Fruit fly (Drosophila melanogaster) whole organism, adult: ENCODE data around the gene Lk.

ENCODE experiments used
- CG33017 ChIP-seq: fragments of 200-800 bp; sonication (Bioruptor generic); optimal IDR thresholded peaks from 2 replicates; lab custom pipeline; 2018; ENCODE audit warnings: missing biosample characterization, mild to moderate bottlenecking, missing genetic modification characterization, moderate library complexity
- CG7045 ChIP-seq: fragments of 200-800 bp; sonication (Bioruptor generic); optimal IDR thresholded peaks from 2 replicates; lab custom pipeline; 2017; ENCODE audit warnings: missing biosample characterization, mild to moderate bottlenecking, missing genetic modification characterization
- Crg-1 ChIP-seq: fragments of 200-800 bp; sonication (Bioruptor generic); optimal IDR thresholded peaks from 2 replicates; lab custom pipeline; 2016; ENCODE audit warnings: missing biosample characterization, missing genetic modification characterization
- Mnt ChIP-seq: fragments of 200-800 bp; sonication (Bioruptor generic); optimal IDR thresholded peaks from 2 replicates; lab custom pipeline; 2016; ENCODE audit warnings: missing biosample characterization, mild to moderate bottlenecking, missing genetic modification characterization
- cic ChIP-seq: fragments of 200-800 bp; sonication (Bioruptor generic); optimal IDR thresholded peaks from 2 replicates; lab custom pipeline; 2017; ENCODE audit warnings: missing biosample characterization, mild to moderate bottlenecking, missing genetic modification characterization, moderate library complexity
- kay ChIP-seq: fragments of 200-800 bp; sonication (Bioruptor generic); peaks from one replicate; lab custom pipeline; 2016; ENCODE audit warnings: missing biosample characterization, missing genetic modification characterization, borderline replicate concordance
- toe ChIP-seq: fragments of 200-800 bp; sonication (Bioruptor generic); optimal IDR thresholded peaks from 2 replicates; lab custom pipeline; 2016; ENCODE audit warnings: missing biosample characterization, missing genetic modification characterization

dm6 chr3L:14553891-14554303 lies 6.7 kb downstream of the Lk start:
- TF ChIP-seq Mnt (no peak), CG7045 (GFP tag; lab: Kevin White, UChicago) (no peak), Crg-1 (no peak), toe (GFP tag; lab: Kevin White, UChicago) (no peak), kay (GFP tag; lab: Kevin White, UChicago) (no peak), CG33017 (no peak), cic (GFP tag; lab: Kevin White, UChicago) (no peak)
